Fruit fly (Drosophila melanogaster): ENCODE measurements around the gene bdl.

dm6 chr2L:4370592-4370991 lies 46.2 kb downstream of the bdl start:
- TF ChIP-seq psq (optimal IDR thresholded peaks at IDR 0.05) (no peak), usp (GFP tag; optimal IDR thresholded peaks at IDR 0.05) (no peak), EcR (GFP tag; optimal IDR thresholded peaks at IDR 0.05) (no peak), pan (optimal IDR thresholded peaks at IDR 0.05) (no peak)

All from whole organism.